Fruit fly (Drosophila melanogaster): ENCODE measurements around the gene CG7573.

Gene CG7573

dm6 chr3L:11348971-11349907 lies 37.7 kb downstream of the CG7573 start (continued):
- TF ChIP-seq dpn (GFP tag; optimal IDR thresholded peaks at IDR 0.05) (peak in 1 of 2 experiments; percentile 65), Asciz (GFP tag; optimal IDR thresholded peaks at IDR 0.05) (peak; percentile 83), fu2 (GFP tag; optimal IDR thresholded peaks at IDR 0.05) (peak; percentile 2), disco-r (GFP tag; optimal IDR thresholded peaks at IDR 0.05) (no peak), CG11398 (GFP tag; optimal IDR thresholded peaks at IDR 0.05) (no peak), Jarid2 (GFP tag; optimal IDR thresholded peaks at IDR 0.05) (peak; percentile 75), CG16813 (GFP tag; IDR thresholded peaks at IDR 0.05; ENCODE audit: partially characterized antibody) (no peak), HLH3B (GFP tag; IDR thresholded peaks at IDR 0.05) (peak; percentile 92), MESR4 (GFP tag; optimal IDR thresholded peaks at IDR 0.05) (no peak), Dfd (GFP tag; optimal IDR thresholded peaks at IDR 0.05) (no peak), Bdp1 (GFP tag; optimal IDR thresholded peaks at IDR 0.05) (no peak), NK7.1 (GFP tag; optimal IDR thresholded peaks at IDR 0.05) (no peak), CG1024 (GFP tag; IDR thresholded peaks at IDR 0.05) (peak; percentile 61), lbe (GFP tag; optimal IDR thresholded peaks at IDR 0.05) (peak; percentile 51), maf-S (GFP tag; optimal IDR thresholded peaks at IDR 0.05) (no peak), CG18599 (GFP tag; optimal IDR thresholded peaks at IDR 0.05) (peak; percentile 93), CG32767 (GFP tag; IDR thresholded peaks at IDR 0.05) (peak; percentile 93), CG11504 (tag; optimal IDR thresholded peaks at IDR 0.05) (peak; percentile 93), abd-A (tag; optimal IDR thresholded peaks at IDR 0.05) (peak; percentile 37), CG14710 (tag; optimal IDR thresholded peaks at IDR 0.05) (peak; percentile 65), E2f1 (GFP tag; IDR thresholded peaks at IDR 0.05) (peak; percentile 88), Mad (GFP tag; optimal IDR thresholded peaks at IDR 0.05) (peak; percentile 16), Atf6 (GFP tag; IDR thresholded peaks at IDR 0.05) (peak; percentile 95), pum (GFP tag; optimal IDR thresholded peaks at IDR 0.05) (no peak), Sry-β (GFP tag; optimal IDR thresholded peaks at IDR 0.05) (no peak), Abd-B (GFP tag; optimal IDR thresholded peaks at IDR 0.05) (peak; percentile 65), Opbp (GFP tag; IDR thresholded peaks at IDR 0.05; ENCODE audit: partially characterized antibody) (no peak), al (GFP tag; IDR thresholded peaks at IDR 0.05) (peak; percentile 88), CG10274 (GFP tag; optimal IDR thresholded peaks at IDR 0.05) (peak; percentile 58), ttk (GFP tag; IDR thresholded peaks at IDR 0.05) (peak; percentile 89), CG8944 (GFP tag; optimal IDR thresholded peaks at IDR 0.05) (no peak), CG10543 (GFP tag; optimal IDR thresholded peaks at IDR 0.05) (peak; percentile 80), amos (GFP tag; IDR thresholded peaks at IDR 0.05; ENCODE audit: partially characterized antibody) (no peak; the same call in 1 of the 2 replicates), CG7372 (GFP tag; IDR thresholded peaks at IDR 0.05) (peak; percentile 84), tup (GFP tag; optimal IDR thresholded peaks at IDR 0.05) (no peak), ap (GFP tag; IDR thresholded peaks at IDR 0.05) (peak; percentile 88)

dm6 chr3L:11349908-11350405 lies 38.4 kb downstream of the CG7573 start:
- peak; percentile 31 for TF ChIP-seq CrebB (tag; optimal IDR thresholded peaks at IDR 0.05)
- TF ChIP-seq Vsx1 (GFP tag; optimal IDR thresholded peaks at IDR 0.05): peak; percentile 70
- TF ChIP-seq scrt (GFP tag; optimal IDR thresholded peaks at IDR 0.05): peak; percentile 77
- peak; percentile 86 for TF ChIP-seq Xbp1 (GFP tag; optimal IDR thresholded peaks at IDR 0.05)
- TF ChIP-seq cwo (GFP tag; optimal IDR thresholded peaks at IDR 0.05): peak; percentile 86
- TF ChIP-seq HHEX (GFP tag; optimal IDR thresholded peaks at IDR 0.05): peak; percentile 91
- peak; percentile 83 for TF ChIP-seq CG10267 (tag; optimal IDR thresholded peaks at IDR 0.05)
- peak; percentile 44 for TF ChIP-seq emc (GFP tag; optimal IDR thresholded peaks at IDR 0.05)
- peak; percentile 89 for TF ChIP-seq Aef1 (GFP tag; IDR thresholded peaks at IDR 0.05)
- no peak for TF ChIP-seq pita (GFP tag; optimal IDR thresholded peaks at IDR 0.05)
- TF ChIP-seq CG17829 (tag; optimal IDR thresholded peaks at IDR 0.05): peak; percentile 95
- TF ChIP-seq fd64A (GFP tag; optimal IDR thresholded peaks at IDR 0.05): peak; percentile 33
- peak; percentile 88 for TF ChIP-seq Ets65A (GFP tag)
- TF ChIP-seq lab (GFP tag; optimal IDR thresholded peaks at IDR 0.05): peak; percentile 88

Measured in whole organism, embryonic.